Worm (Caenorhabditis elegans): ENCODE data around the gene H20J04.9.

H20J04.9 gene

DNA sequence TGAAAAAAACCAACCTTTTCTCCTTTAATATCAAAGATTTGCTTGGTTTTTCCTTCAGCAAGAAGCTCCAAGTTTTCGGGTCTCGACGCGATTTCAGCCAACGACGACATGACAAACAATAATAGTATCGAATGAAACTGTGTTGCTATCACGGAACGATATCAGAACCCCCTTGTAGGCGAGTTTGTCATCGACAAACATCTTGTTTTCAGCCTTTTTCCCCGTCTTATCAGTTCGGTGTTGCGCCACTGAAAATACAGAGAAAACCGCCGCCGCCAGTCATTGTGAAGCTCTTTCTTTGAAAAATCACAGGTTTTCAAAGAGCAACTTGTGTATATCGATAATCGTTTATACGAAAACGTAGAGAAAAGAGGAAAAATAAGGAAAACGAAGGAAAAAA, 21.4 kb downstream of the H20J04.9 start, which contains the start of gene paic-1:
Gene paic-1 (minus strand): TSS at position 120 of the 400 bp plus-strand sequence.
- TF ChIP-seq nhr-28 (tag; optimal IDR thresholded peaks at IDR 0.05) (no peak), grh-1 (GFP tag; IDR thresholded peaks at IDR 0.05) (no peak), hlh-4 (tag; optimal IDR thresholded peaks at IDR 0.05) (no peak), aly-2 (tag; optimal IDR thresholded peaks at IDR 0.05) (no peak), aha-1 (tag; optimal IDR thresholded peaks at IDR 0.05) (no peak), elt-2 (tag; optimal IDR thresholded peaks at IDR 0.05) (peak; percentile 72), blmp-1 (tag; optimal IDR thresholded peaks at IDR 0.05) (no peak), fos-1 (tag; optimal IDR thresholded peaks at IDR 0.05) (no peak), hlh-17 (GFP tag; optimal IDR thresholded peaks at IDR 0.05; ENCODE audit: borderline replicate concordance) (no peak), alr-1 (tag; optimal IDR thresholded peaks at IDR 0.05; ENCODE audit: borderline replicate concordance) (no peak), fkh-4 (tag; optimal IDR thresholded peaks at IDR 0.05; ENCODE audit: borderline replicate concordance) (no peak), efl-1 (optimal IDR thresholded peaks at IDR 0.05) (no peak), efl-1 (GFP tag; optimal IDR thresholded peaks at IDR 0.05 in 1 of 2) (no peak), snu-23 (GFP tag; optimal IDR thresholded peaks at IDR 0.05) (no peak), swsn-7 (tag; optimal IDR thresholded peaks at IDR 0.05) (no peak), hpl-2 (GFP tag; optimal IDR thresholded peaks at IDR 0.05) (no peak), C34B4.2 (tag; optimal IDR thresholded peaks at IDR 0.05) (no peak), ceh-63 (GFP tag; optimal IDR thresholded peaks at IDR 0.05) (no peak), ama-1 (optimal IDR thresholded peaks at IDR 0.05) (no peak), nhr-47 (tag; optimal IDR thresholded peaks at IDR 0.05) (peak; percentile 28), ces-1 (GFP tag; optimal IDR thresholded peaks at IDR 0.05) (no peak), efl-3 (GFP tag; optimal IDR thresholded peaks at IDR 0.05) (no peak), nhr-71 (tag; optimal IDR thresholded peaks at IDR 0.05) (peak; percentile 4), C16A3.4 (tag; optimal IDR thresholded peaks at IDR 0.05) (no peak)

DNA sequence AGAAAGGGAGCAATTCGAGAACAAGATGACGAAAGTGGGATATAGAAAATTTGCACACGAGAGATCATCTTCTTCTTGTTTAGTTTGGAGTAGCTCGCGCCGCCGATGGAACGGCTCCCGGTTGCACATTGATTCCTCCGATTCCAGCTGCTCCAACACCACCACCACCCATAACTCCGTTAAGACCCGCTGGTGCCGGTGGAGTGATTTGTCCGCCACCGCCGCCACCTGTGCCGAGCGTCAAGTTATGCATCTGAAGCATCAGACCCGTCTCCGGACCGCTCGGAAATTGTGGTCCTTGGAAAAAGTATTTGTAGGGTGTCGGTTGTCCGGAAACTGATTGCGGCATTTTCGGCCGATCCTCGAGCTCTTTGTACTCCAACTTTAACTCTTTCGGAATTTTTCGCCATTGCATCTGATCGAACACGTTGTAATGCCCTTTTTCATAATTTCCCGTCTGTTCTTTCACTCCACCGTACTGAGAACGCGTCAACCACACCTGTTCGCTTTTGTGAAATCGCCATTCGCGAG, 21.9 kb downstream of the H20J04.9 start:
- TF ChIP-seq efl-1 (optimal IDR thresholded peaks at IDR 0.05) (no peak), efl-1 (GFP tag; optimal IDR thresholded peaks at IDR 0.05 in 1 of 2) (peak in 1 of 2 experiments; percentile 8), lin-14 (GFP tag; optimal IDR thresholded peaks at IDR 0.05) (no peak)

DNA sequence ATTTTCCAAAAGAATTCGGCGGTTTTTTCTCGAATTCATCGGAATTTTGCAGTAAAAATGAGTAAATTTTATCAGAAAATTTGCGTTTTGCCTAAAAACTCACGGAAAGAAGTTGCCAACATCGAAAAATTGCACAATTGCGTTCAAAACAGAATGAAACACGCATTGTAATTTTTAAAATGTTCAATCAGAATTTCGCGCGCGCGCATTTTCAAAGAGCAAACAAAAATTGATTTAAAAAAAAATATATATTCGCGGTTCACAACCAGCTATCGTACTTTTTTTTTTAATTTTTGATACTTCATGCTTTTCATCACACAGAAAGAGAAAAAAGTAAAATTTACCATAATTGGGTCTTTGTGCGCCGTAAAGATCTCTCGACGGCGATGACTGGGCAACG, 23.9 kb downstream of the H20J04.9 start:
- TF ChIP-seq lsy-2 (tag; optimal IDR thresholded peaks at IDR 0.05): no peak
- no peak for TF ChIP-seq ces-1 (GFP tag; optimal IDR thresholded peaks at IDR 0.05)
- TF ChIP-seq pax-3 (tag; optimal IDR thresholded peaks at IDR 0.05): no peak
- TF ChIP-seq fos-1 (tag; optimal IDR thresholded peaks at IDR 0.05): no peak
- no peak for TF ChIP-seq sox-4 (tag; optimal IDR thresholded peaks at IDR 0.05)
- no peak for TF ChIP-seq hlh-17 (GFP tag; optimal IDR thresholded peaks at IDR 0.05; ENCODE audit: borderline replicate concordance)
- no peak for TF ChIP-seq aha-1 (tag; optimal IDR thresholded peaks at IDR 0.05)
- TF ChIP-seq fkh-10 (GFP tag; optimal IDR thresholded peaks at IDR 0.05): no peak
- TF ChIP-seq C34B4.2 (tag; optimal IDR thresholded peaks at IDR 0.05): no peak
- no peak for TF ChIP-seq nhr-84 (tag; optimal IDR thresholded peaks at IDR 0.05)

DNA sequence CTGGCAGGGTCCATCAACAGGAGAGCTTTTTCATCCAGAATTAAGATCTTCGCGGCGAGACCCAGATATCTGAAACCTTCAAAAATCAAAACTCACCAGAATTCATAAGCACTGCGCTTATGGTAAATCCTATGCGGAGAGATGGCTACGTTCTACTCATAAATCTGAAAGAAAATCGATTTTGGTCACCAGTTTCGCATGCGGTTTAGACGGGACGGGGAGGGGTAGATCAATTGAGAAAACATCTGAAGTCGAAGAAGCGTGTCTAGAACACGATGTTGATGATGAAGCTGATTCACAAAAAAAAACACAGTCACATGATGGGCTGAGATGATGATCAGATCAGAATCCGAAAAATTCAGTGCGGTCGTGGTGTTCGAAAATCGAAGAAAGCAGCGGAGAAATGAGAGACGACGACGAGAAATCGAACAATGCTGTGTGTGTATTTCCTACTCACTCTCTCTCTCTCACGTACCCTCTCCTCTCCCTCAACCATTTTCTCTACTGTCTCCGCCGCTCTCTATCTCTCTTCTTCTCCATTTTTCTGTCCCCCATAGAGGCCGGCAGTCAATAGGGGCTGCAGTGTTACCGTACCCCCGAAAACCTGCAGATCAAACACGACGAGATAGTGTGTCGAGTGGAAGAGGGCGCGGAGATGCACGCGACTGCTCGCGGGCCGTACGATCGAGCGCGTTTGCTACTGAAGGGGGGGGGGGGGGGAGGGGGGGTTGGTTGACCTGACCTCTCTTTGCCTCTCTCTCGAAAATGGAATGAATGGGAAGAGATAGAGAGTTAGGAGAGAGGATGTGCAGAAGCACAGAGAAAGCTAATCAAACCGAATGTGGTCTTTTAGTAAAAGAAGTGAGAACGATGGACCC, 25.5 kb downstream of the H20J04.9 start, which contains the start of gene ntl-2:
Gene ntl-2 (minus strand): TSS at position 171 of the 878 bp plus-strand sequence.
- TF ChIP-seq ceh-82 (tag; optimal IDR thresholded peaks at IDR 0.05): peak; percentile 89 to 97 (median 91)
- peak; percentile 33 for TF ChIP-seq ceh-90 (tag; optimal IDR thresholded peaks at IDR 0.05)
- TF ChIP-seq C04F5.9 (tag; optimal IDR thresholded peaks at IDR 0.05): peak; percentile 74
- TF ChIP-seq blmp-1 (tag; optimal IDR thresholded peaks at IDR 0.05): peak; percentile 59
- peak; percentile 99 for TF ChIP-seq ceh-8 (GFP tag; optimal IDR thresholded peaks at IDR 0.05)
- peak; percentile 97 for TF ChIP-seq nhr-47 (tag; optimal IDR thresholded peaks at IDR 0.05)
- no peak for TF ChIP-seq tlp-1 (tag; optimal IDR thresholded peaks at IDR 0.05)
- peak; percentile 88 for TF ChIP-seq fkh-10 (GFP tag; optimal IDR thresholded peaks at IDR 0.05)
- peak; percentile 70 for TF ChIP-seq aha-1 (tag; optimal IDR thresholded peaks at IDR 0.05)
- TF ChIP-seq ceh-88 (GFP tag; IDR thresholded peaks at IDR 0.05): peak; percentile 82
- peak; percentile 99 for TF ChIP-seq fkh-8 (tag; optimal IDR thresholded peaks at IDR 0.05)
- peak; percentile 37 for TF ChIP-seq aly-2 (tag; optimal IDR thresholded peaks at IDR 0.05)
- peak; percentile 95 for TF ChIP-seq vab-15 (tag; optimal IDR thresholded peaks at IDR 0.05)
- TF ChIP-seq unc-98 (GFP tag; IDR thresholded peaks at IDR 0.05): peak; percentile 48; the same call in 1 of the 2 replicates
- TF ChIP-seq lir-3 (tag; optimal IDR thresholded peaks at IDR 0.05; ENCODE audit: poor library complexity): peak; percentile 85
- peak; percentile 60 to 96 for TF ChIP-seq mdl-1 (tag; optimal IDR thresholded peaks at IDR 0.05)
- TF ChIP-seq lin-39 (tag; optimal IDR thresholded peaks at IDR 0.05): peak; percentile 77
- peak; percentile 13 for TF ChIP-seq nhr-12 (tag; optimal IDR thresholded peaks at IDR 0.05)
- TF ChIP-seq Y116A8C.19 (tag; optimal IDR thresholded peaks at IDR 0.05; ENCODE audit: borderline replicate concordance): no peak
- TF ChIP-seq unc-62 (GFP tag; optimal IDR thresholded peaks at IDR 0.05): no peak

Measured in whole organism, L1 larva.